Fruit fly (Drosophila melanogaster): ENCODE measurements around the gene CG11586.
A peak's percentile ranks its signal among the peaks of the same experiment; 100 is the strongest.

The CG11586 gene

dm6 chr3L:4232724-4233367 lies 29.4 kb downstream of the CG11586 start (continued):
- TF ChIP-seq Hr51 (GFP tag; optimal IDR thresholded peaks at IDR 0.05) (peak in 1 of 2 experiments; percentile 14), dati (GFP tag; IDR thresholded peaks at IDR 0.05) (no peak), CG2712 (tag; optimal IDR thresholded peaks at IDR 0.05) (peak; percentile 9), lola (GFP tag; optimal IDR thresholded peaks at IDR 0.05) (peak in 1 of 3 experiments; percentile 47), dmrt99B (tag; optimal IDR thresholded peaks at IDR 0.05) (peak; percentile 44), unpg (GFP tag; optimal IDR thresholded peaks at IDR 0.05) (peak; percentile 21), CG15601 (tag; optimal IDR thresholded peaks at IDR 0.05) (no peak), chif (GFP tag; optimal IDR thresholded peaks at IDR 0.05) (peak in 1 of 2 experiments; percentile 12), peb (GFP tag; IDR thresholded peaks at IDR 0.05) (no peak), ranshi (GFP tag; IDR thresholded peaks at IDR 0.05) (no peak), NC2β (GFP tag; optimal IDR thresholded peaks at IDR 0.05) (no peak), CG3281 (GFP tag; optimal IDR thresholded peaks at IDR 0.05) (peak; percentile 48), Ada2b (GFP tag; IDR thresholded peaks at IDR 0.05) (no peak), Lim3 (GFP tag; IDR thresholded peaks at IDR 0.05) (no peak), gsb (GFP tag; IDR thresholded peaks at IDR 0.05) (no peak), CG5180 (GFP tag; optimal IDR thresholded peaks at IDR 0.05) (no peak), CoRest (tag; optimal IDR thresholded peaks at IDR 0.05) (peak; percentile 31), maf-S (GFP tag; optimal IDR thresholded peaks at IDR 0.05) (no peak), p53 (GFP tag; optimal IDR thresholded peaks at IDR 0.05) (no peak), Chrac-16 (GFP tag; optimal IDR thresholded peaks at IDR 0.05) (no peak), pzg (GFP tag; optimal IDR thresholded peaks at IDR 0.05) (no peak), sens-2 (GFP tag; IDR thresholded peaks at IDR 0.05) (no peak), CG9817 (tag; optimal IDR thresholded peaks at IDR 0.05) (peak; percentile 12), CG17328 (GFP tag; IDR thresholded peaks at IDR 0.05) (no peak), gsb-n (tag; optimal IDR thresholded peaks at IDR 0.05) (peak; percentile 7), aop (GFP tag; IDR thresholded peaks at IDR 0.05) (no peak), schlank (tag; optimal IDR thresholded peaks at IDR 0.05) (no peak), stwl (tag; optimal IDR thresholded peaks at IDR 0.05) (no peak), dm (GFP tag; optimal IDR thresholded peaks at IDR 0.05) (no peak), CG11695 (GFP tag; IDR thresholded peaks at IDR 0.05) (no peak), chn (GFP tag; optimal IDR thresholded peaks at IDR 0.05) (no peak), CG7839 (tag; optimal IDR thresholded peaks at IDR 0.05) (peak; percentile 48), toy (GFP tag; IDR thresholded peaks at IDR 0.05) (no peak), CG31441 (GFP tag; IDR thresholded peaks at IDR 0.05) (peak; percentile 30; the same call in 1 of the 2 replicates), CG18011 (GFP tag; optimal IDR thresholded peaks at IDR 0.05) (no peak), CG6175 (GFP tag; IDR thresholded peaks at IDR 0.05) (no peak), CG4404 (GFP tag; IDR thresholded peaks at IDR 0.05) (no peak), D19B (GFP tag; optimal IDR thresholded peaks at IDR 0.05) (peak; percentile 12), Hmx (GFP tag; optimal IDR thresholded peaks at IDR 0.05) (no peak), Dek (tag; optimal IDR thresholded peaks at IDR 0.05) (no peak), CG17612 (GFP tag; IDR thresholded peaks at IDR 0.05) (no peak), row (GFP tag; IDR thresholded peaks at IDR 0.05) (peak; percentile 55), Gug (GFP tag; IDR thresholded peaks at IDR 0.05) (no peak), zfh2 (GFP tag; optimal IDR thresholded peaks at IDR 0.05) (no peak), sens (GFP tag) (peak; percentile 70), Sox100B (GFP tag; optimal IDR thresholded peaks at IDR 0.05) (peak; percentile 41), wek (GFP tag; optimal IDR thresholded peaks at IDR 0.05) (no peak), ash1 (GFP tag; optimal IDR thresholded peaks at IDR 0.05) (no peak), CG13424 (tag; optimal IDR thresholded peaks at IDR 0.05) (peak; percentile 24), danr (GFP tag; IDR thresholded peaks at IDR 0.05) (no peak), CG17186 (GFP tag; optimal IDR thresholded peaks at IDR 0.05) (no peak)

Measured in whole organism, embryonic.